Fruit fly (Drosophila melanogaster) whole organism, embryonic: ENCODE measurements around the gene Dhpr.

ENCODE experiments used
- CG11456 ChIP-seq: fragments of 200-800 bp; sonication (Bioruptor generic); IDR thresholded peaks from 3 replicates; pipeline ENCODE4 v1.3.6; 2022; ENCODE audit warnings: missing biosample characterization, missing genetic modification characterization
- CG11695 ChIP-seq: fragments of 200-800 bp; sonication (Bioruptor generic); IDR thresholded peaks from 3 replicates; pipeline ENCODE4 v1.3.6; 2022; ENCODE audit warnings: missing biosample characterization, missing genetic modification characterization
- CG12391 ChIP-seq: fragments of 200-800 bp; sonication (Bioruptor generic); optimal IDR thresholded peaks from 3 replicates; lab custom pipeline; 2018; ENCODE audit warnings: missing biosample characterization, mild to moderate bottlenecking, missing genetic modification characterization, moderate library complexity
- CG13296 ChIP-seq: fragments of 200-800 bp; sonication (Bioruptor generic); optimal IDR thresholded peaks from 3 replicates; lab custom pipeline; 2018; ENCODE audit warnings: missing biosample characterization, mild to moderate bottlenecking, missing genetic modification characterization
- CG15269 ChIP-seq: fragments of 200-800 bp; sonication (Bioruptor generic); optimal IDR thresholded peaks from 2 replicates; lab custom pipeline; 2018; ENCODE audit warnings: missing biosample characterization, mild to moderate bottlenecking, missing genetic modification characterization, moderate library complexity
- CG1603 ChIP-seq: fragments of 200-800 bp; sonication (Bioruptor generic); optimal IDR thresholded peaks from 2 replicates; lab custom pipeline; 2019; ENCODE audit warnings: missing biosample characterization, mild to moderate bottlenecking, missing genetic modification characterization, moderate library complexity
- CG16813 ChIP-seq: fragments of 200-800 bp; sonication (Bioruptor generic); IDR thresholded peaks from 3 replicates; pipeline ENCODE4 v1.3.6; 2022; ENCODE audit warnings: missing biosample characterization, missing genetic modification characterization; ENCODE audit not compliant: partially characterized antibody
- CG18011 ChIP-seq: fragments of 200-800 bp; sonication (Bioruptor generic); optimal IDR thresholded peaks from 2 replicates; lab custom pipeline; 2017; ENCODE audit warnings: missing biosample characterization, missing genetic modification characterization, mild to moderate bottlenecking, moderate library complexity, missing genotype
- CG1832 ChIP-seq: fragments of 200-800 bp; sonication (Bioruptor generic); optimal IDR thresholded peaks from 2 replicates; lab custom pipeline; 2017; ENCODE audit warnings: missing biosample characterization, mild to moderate bottlenecking, missing genetic modification characterization, inconsistent platforms
- CG18599 ChIP-seq: fragments of 200-800 bp; sonication (Bioruptor generic); optimal IDR thresholded peaks from 3 replicates; lab custom pipeline; 2017; ENCODE audit warnings: missing biosample characterization, missing genetic modification characterization, mild to moderate bottlenecking, moderate library complexity, missing genetic modification reagents
- CG30431 ChIP-seq: fragments of 200-800 bp; sonication (Bioruptor generic); optimal IDR thresholded peaks from 2 replicates; lab custom pipeline; 2017; ENCODE audit warnings: missing biosample characterization, missing genetic modification characterization
- CG3281 ChIP-seq: fragments of 200-800 bp; sonication (Bioruptor generic); optimal IDR thresholded peaks from 3 replicates; lab custom pipeline; 2017; ENCODE audit warnings: missing biosample characterization, mild to moderate bottlenecking, missing genetic modification characterization
- CG3838 ChIP-seq: fragments of 200-800 bp; sonication (Bioruptor generic); optimal IDR thresholded peaks from 3 replicates; lab custom pipeline; 2016; ENCODE audit warnings: missing biosample characterization, missing genetic modification characterization
- CG43689 ChIP-seq: fragments of 200-800 bp; sonication (Bioruptor generic); IDR thresholded peaks from 2 replicates; pipeline ENCODE4 v1.3.6; 2022; ENCODE audit warnings: missing biosample characterization, missing genetic modification characterization
- CG6689 ChIP-seq: fragments of 200-800 bp; sonication (Bioruptor generic); IDR thresholded peaks from 2 replicates; pipeline ENCODE4 v1.3.6; 2022; ENCODE audit warnings: missing biosample characterization, missing genetic modification characterization
- CG8290 ChIP-seq, 3 experiments: fragments of 200-800 bp; sonication (Bioruptor generic); optimal IDR thresholded peaks; 2 replicates each; lab custom pipeline; 2016 to 2019; ENCODE audit warnings: missing biosample characterization in 3 of 3, missing genetic modification characterization in 3 of 3, mild to moderate bottlenecking in 2 of 3, moderate library complexity in 1 of 3
- D19A ChIP-seq: fragments of 200-800 bp; optimal IDR thresholded peaks from 3 replicates; lab custom pipeline; 2019; ENCODE audit warnings: missing biosample characterization, mild to moderate bottlenecking, missing genetic modification characterization, moderate library complexity
- Drgx ChIP-seq: fragments of 200-800 bp; sonication (Bioruptor generic); IDR thresholded peaks from 2 replicates; pipeline ENCODE4 v1.3.6; 2022; ENCODE audit warnings: missing biosample characterization, missing genetic modification characterization
- E2f2 ChIP-seq: fragments of 200-800 bp; sonication (Bioruptor generic); IDR thresholded peaks from 2 replicates; pipeline ENCODE4 v1.3.6; 2022; ENCODE audit warnings: missing biosample characterization, missing genetic modification characterization
- HLH3B ChIP-seq: fragments of 200-800 bp; sonication (Bioruptor generic); IDR thresholded peaks from 2 replicates; pipeline ENCODE4 v1.3.6; 2022; ENCODE audit warnings: missing biosample characterization, missing genetic modification characterization
- Hmr ChIP-seq: fragments of 200-800 bp; sonication (Bioruptor generic); optimal IDR thresholded peaks from 3 replicates; lab custom pipeline; 2017; ENCODE audit warnings: mild to moderate bottlenecking, missing biosample characterization, missing genetic modification reagents, missing genetic modification characterization
- Hr78 ChIP-seq, 2 experiments: fragments of 200-800 bp in 1 of 2; fragments of >200 bp in 1 of 2; sonication (Bioruptor generic) in 1 of 2; optimal IDR thresholded peaks; 2 replicates each; lab custom pipeline; 2017 to 2019; ENCODE audit warnings: missing biosample characterization in 2 of 2, missing genetic modification characterization in 2 of 2, mild to moderate bottlenecking in 1 of 2, moderate library complexity in 1 of 2
- Med ChIP-seq: fragments of 200-800 bp; sonication (Bioruptor generic); peaks from one replicate; lab custom pipeline; 2016; ENCODE audit warnings: missing biosample characterization, missing genetic modification characterization, mild to moderate bottlenecking, inconsistent platforms, moderate library complexity
- Meics ChIP-seq: fragments of 200-800 bp; sonication (Bioruptor generic); optimal IDR thresholded peaks from 2 replicates; lab custom pipeline; 2017; ENCODE audit warnings: missing biosample characterization, mild to moderate bottlenecking, missing genetic modification characterization
- Ssrp ChIP-seq: fragments of 200-800 bp; sonication (Bioruptor generic); optimal IDR thresholded peaks from 2 replicates; lab custom pipeline; 2018; ENCODE audit warnings: missing biosample characterization, mild to moderate bottlenecking, missing genetic modification characterization, moderate library complexity
- Taf1 ChIP-seq: fragments of 200-800 bp; sonication (Bioruptor generic); IDR thresholded peaks from 2 replicates; pipeline ENCODE4 v1.3.6; 2022; ENCODE audit warnings: missing biosample characterization, missing genetic modification characterization
- Xbp1 ChIP-seq: fragments of 200-800 bp; sonication (Bioruptor generic); optimal IDR thresholded peaks from 3 replicates; lab custom pipeline; 2016; ENCODE audit warnings: missing biosample characterization, mild to moderate bottlenecking, missing genetic modification characterization
- Xrp1 ChIP-seq: fragments of 200-800 bp; sonication (Bioruptor generic); IDR thresholded peaks from 2 replicates; pipeline ENCODE4 v1.3.6; 2022; ENCODE audit warnings: missing biosample characterization, missing genetic modification characterization
- bowl ChIP-seq: fragments of 200-800 bp; sonication (Bioruptor generic); IDR thresholded peaks from 2 replicates; pipeline ENCODE4 v1.3.6; 2022; ENCODE audit warnings: missing biosample characterization, missing genetic modification characterization
- crc ChIP-seq: fragments of 200-800 bp; sonication (Bioruptor generic); optimal IDR thresholded peaks from 2 replicates; lab custom pipeline; 2016; ENCODE audit warnings: missing biosample characterization, missing genetic modification characterization
- crol ChIP-seq: fragments of 200-800 bp; sonication (Bioruptor generic); IDR thresholded peaks from 2 replicates; pipeline ENCODE4 v1.3.6; 2022; ENCODE audit warnings: missing biosample characterization, missing genetic modification characterization
- dati ChIP-seq: fragments of 200-800 bp; sonication (Bioruptor generic); IDR thresholded peaks from 2 replicates; pipeline ENCODE4 v1.3.6; 2022; ENCODE audit warnings: missing biosample characterization, missing genetic modification characterization
- dysf ChIP-seq: fragments of 200-800 bp; sonication (Bioruptor generic); IDR thresholded peaks from 3 replicates; pipeline ENCODE4 v1.3.6; 2022; ENCODE audit warnings: missing biosample characterization, missing genetic modification characterization
- ewg ChIP-seq: fragments of 200-800 bp; sonication (Bioruptor generic); optimal IDR thresholded peaks from 3 replicates; lab custom pipeline; 2017; ENCODE audit warnings: mild to moderate bottlenecking, missing biosample characterization, missing genetic modification reagents, missing genetic modification characterization
- fd3F ChIP-seq: fragments of 200-800 bp; sonication (Bioruptor generic); optimal IDR thresholded peaks from 2 replicates; lab custom pipeline; 2018; ENCODE audit warnings: missing biosample characterization, mild to moderate bottlenecking, missing genetic modification characterization, moderate library complexity
- fru ChIP-seq: fragments of >200 bp; optimal IDR thresholded peaks from 2 replicates; lab custom pipeline; 2017
- klu ChIP-seq: fragments of 200-800 bp; sonication (Bioruptor generic); IDR thresholded peaks from 2 replicates; pipeline ENCODE4 v1.3.6; 2022; ENCODE audit warnings: missing biosample characterization, missing genetic modification characterization
- kni ChIP-seq: fragments of 200-800 bp; sonication (Bioruptor generic); optimal IDR thresholded peaks from 3 replicates; lab custom pipeline; 2017; ENCODE audit warnings: mild to moderate bottlenecking, missing biosample characterization, missing genetic modification reagents, missing genetic modification characterization
- lab ChIP-seq: fragments of 200-800 bp; sonication (Bioruptor generic); optimal IDR thresholded peaks from 3 replicates; lab custom pipeline; 2017; ENCODE audit warnings: missing biosample characterization, missing genetic modification characterization, mild to moderate bottlenecking, moderate library complexity, missing genetic modification reagents
- pan ChIP-seq, 4 experiments: fragments of >200 bp in 3 of 4; fragments of 200-800 bp in 1 of 4; sonication (Bioruptor generic) in 1 of 4; optimal IDR thresholded peaks in 3 of 4; IDR thresholded peaks in 1 of 4; 2 replicates each; pipeline versions ENCODE4 v1.3.6 to Lab custom; 2017 to 2022; ENCODE audit warnings: missing biosample characterization in 2 of 4, missing genetic modification characterization in 2 of 4, mixed read lengths in 1 of 4
- slbo ChIP-seq: fragments of 200-800 bp; sonication (Bioruptor generic); IDR thresholded peaks from 2 replicates; pipeline ENCODE4 v1.3.6; 2022; ENCODE audit warnings: missing biosample characterization, missing genetic modification characterization
- slou ChIP-seq: fragments of 200-800 bp; sonication (Bioruptor generic); optimal IDR thresholded peaks from 3 replicates; lab custom pipeline; 2016; ENCODE audit warnings: missing biosample characterization, missing genetic modification characterization
- toy ChIP-seq: fragments of 200-800 bp; sonication (Bioruptor generic); IDR thresholded peaks from 2 replicates; pipeline ENCODE4 v1.3.6; 2022; ENCODE audit warnings: missing biosample characterization, missing genetic modification characterization
- twi ChIP-seq: fragments of 200-800 bp; optimal IDR thresholded peaks from 2 replicates; lab custom pipeline; 2019; ENCODE audit warnings: missing biosample characterization, mild to moderate bottlenecking, missing genetic modification characterization, moderate library complexity
- wdn ChIP-seq: fragments of 200-800 bp; sonication (Bioruptor generic); IDR thresholded peaks from 2 replicates; pipeline ENCODE4 v1.3.6; 2022; ENCODE audit warnings: missing biosample characterization, missing genetic modification characterization
- z ChIP-seq: fragments of 200-800 bp; sonication (Bioruptor generic); IDR thresholded peaks from 3 replicates; pipeline ENCODE4 v1.3.6; 2022; ENCODE audit warnings: missing biosample characterization, missing genetic modification characterization
- zf30C ChIP-seq: fragments of 200-800 bp; sonication (Bioruptor generic); optimal IDR thresholded peaks from 3 replicates; lab custom pipeline; 2018; ENCODE audit warnings: missing biosample characterization, mild to moderate bottlenecking, missing genetic modification characterization

The Dhpr gene

dm6 chr3L:9092356-9093103 lies 41.8 kb upstream of the Dhpr start, which contains the start of gene CG32032 (continued):
- TF ChIP-seq E2f2 (GFP tag; lab: Robert Waterston, UW), result 0 out of 2 replicates have a peak, but pooled peaks have one; percentile 12
- peak; percentile 14 for TF ChIP-seq Med (GFP tag; lab: Kevin White, UChicago)
- TF ChIP-seq fru (lab: Kevin White, UChicago), result no peak
- TF ChIP-seq CG3838 (GFP tag; lab: Kevin White, UChicago), result no peak
- TF ChIP-seq CG6689 (GFP tag; lab: Robert Waterston, UW), result 0 out of 2 replicates have a peak, but pooled peaks have one; percentile 6
- TF ChIP-seq CG18011 (GFP tag; lab: Kevin White, UChicago), result no peak
- peak; percentile 9 for TF ChIP-seq lab (GFP tag; lab: Kevin White, UChicago)
- no peak for TF ChIP-seq CG30431 (GFP tag; lab: Kevin White, UChicago)
- peak; percentile 13 for TF ChIP-seq CG12391
- TF ChIP-seq CG1832 (GFP tag; lab: Kevin White, UChicago), result no peak
- TF ChIP-seq Meics (GFP tag; lab: Kevin White, UChicago), result peak; percentile 37
- TF ChIP-seq klu (GFP tag; lab: Robert Waterston, UW), result 0 out of 2 replicates have a peak, but pooled peaks have one; percentile 29
- 0 out of 3 replicates have a peak, but pooled peaks have one; percentile 6 for TF ChIP-seq CG11695 (GFP tag; lab: Robert Waterston, UW)
- TF ChIP-seq crol, result 0 out of 2 replicates have a peak, but pooled peaks have one; percentile 25
- peak; percentile 51 for TF ChIP-seq Hmr (GFP tag; lab: Kevin White, UChicago)
- TF ChIP-seq ewg, result no peak
- TF ChIP-seq Drgx (GFP tag; lab: Robert Waterston, UW), result peak; percentile 47; the same call in 1 of the 2 replicates
- no peak for TF ChIP-seq fd3F (GFP tag; lab: Kevin White, UChicago)
- TF ChIP-seq slbo (GFP tag; lab: Robert Waterston, UW), result peak; percentile 33; the same call in 1 of the 2 replicates
- TF ChIP-seq kni (GFP tag; lab: Kevin White, UChicago), result no peak
- no peak for TF ChIP-seq bowl (GFP tag; lab: Robert Waterston, UW)
- peak; percentile 7 for TF ChIP-seq Xbp1
- TF ChIP-seq wdn, result 0 out of 2 replicates have a peak, but pooled peaks have one; percentile 5
- TF ChIP-seq D19A (tag; lab: Kevin White, UChicago), result no peak
- no peak for TF ChIP-seq pan (optimal IDR thresholded peaks at IDR 0.05; lab: Kevin White, UChicago)
- TF ChIP-seq pan (GFP tag; optimal IDR thresholded peaks at IDR 0.05 in 1 of 2, IDR thresholded peaks at IDR 0.05 in 1 of 2), result peak in 1 of 2 experiments; percentile 9
- no peak for TF ChIP-seq CG8290 (GFP tag; optimal IDR thresholded peaks at IDR 0.05; lab: Kevin White, UChicago)
- TF ChIP-seq CG8290 (tag; optimal IDR thresholded peaks at IDR 0.05; lab: Kevin White, UChicago), result no peak
- TF ChIP-seq z, result peak; percentile 68
- TF ChIP-seq HLH3B (GFP tag; lab: Robert Waterston, UW), result no peak
- no peak for TF ChIP-seq CG15269 (tag; lab: Kevin White, UChicago)
- TF ChIP-seq CG1603 (tag; lab: Kevin White, UChicago), result no peak
- no peak for TF ChIP-seq CG16813 (GFP tag; lab: Robert Waterston, UW)
- 0 out of 3 replicates have a peak, but pooled peaks have one; percentile 62 for TF ChIP-seq CG11456 (GFP tag; lab: Robert Waterston, UW)
- no peak for TF ChIP-seq slou (GFP tag; lab: Kevin White, UChicago)
- TF ChIP-seq CG18599, result peak; percentile 59
- TF ChIP-seq Xrp1 (GFP tag; lab: Robert Waterston, UW), result 0 out of 2 replicates have a peak, but pooled peaks have one; percentile 19
- TF ChIP-seq twi (tag; lab: Kevin White, UChicago), result no peak
- no peak for TF ChIP-seq crc
- TF ChIP-seq CG43689 (GFP tag; lab: Robert Waterston, UW), result no peak
- no peak for TF ChIP-seq dati (GFP tag; lab: Robert Waterston, UW)
- TF ChIP-seq toy, result no peak
- TF ChIP-seq Ssrp (tag; lab: Kevin White, UChicago), result no peak
- TF ChIP-seq dysf (GFP tag; lab: Robert Waterston, UW), result 0 out of 3 replicates have a peak, but pooled peaks have one; percentile 47
- no peak for TF ChIP-seq Taf1 (GFP tag; lab: Robert Waterston, UW)
- peak in 1 of 2 experiments; percentile 64 for TF ChIP-seq Hr78 (GFP tag; optimal IDR thresholded peaks at IDR 0.05; lab: Kevin White, UChicago)
- TF ChIP-seq CG3281 (GFP tag; lab: Kevin White, UChicago), result peak; percentile 11
- peak; percentile 29 for TF ChIP-seq zf30C (GFP tag; lab: Kevin White, UChicago)
- TF ChIP-seq CG13296 (GFP tag; lab: Kevin White, UChicago), result peak; percentile 40
